Worm (Caenorhabditis elegans): ENCODE measurements around the gene math-26.

DNA sequence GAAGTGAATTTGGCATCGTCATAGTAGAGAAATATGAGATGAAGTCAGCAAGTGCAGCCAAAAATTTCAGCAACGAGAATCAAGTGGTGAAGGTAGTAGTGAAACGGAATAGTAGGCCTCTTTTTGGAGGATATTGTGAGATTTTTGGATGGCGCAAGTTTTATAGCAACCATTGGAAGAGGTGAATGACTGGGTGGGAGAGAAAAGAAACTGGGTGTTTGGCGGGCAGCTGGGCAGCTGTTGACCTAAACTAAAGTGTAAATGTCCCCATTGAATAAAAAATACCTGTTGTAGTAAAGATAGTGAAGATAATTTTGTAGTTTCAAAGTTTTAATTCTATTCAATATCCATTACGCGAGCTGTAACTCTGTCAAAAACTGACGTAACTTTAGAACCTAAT, 44.6 kb downstream of the math-26 start:
- no peak for TF ChIP-seq flt-1 (GFP tag; IDR thresholded peaks at IDR 0.05)
- no peak for TF ChIP-seq ama-1 (optimal IDR thresholded peaks at IDR 0.05)
- no peak for TF ChIP-seq ceh-13 (GFP tag; optimal IDR thresholded peaks at IDR 0.05)
- TF ChIP-seq ets-7 (tag; optimal IDR thresholded peaks at IDR 0.05): no peak
- TF ChIP-seq ceh-36 (tag; optimal IDR thresholded peaks at IDR 0.05): no peak
- no peak for TF ChIP-seq tra-4 (tag; optimal IDR thresholded peaks at IDR 0.05)
- TF ChIP-seq B0310.2 (tag; optimal IDR thresholded peaks at IDR 0.05): no peak
- no peak for TF ChIP-seq pes-1 (GFP tag; IDR thresholded peaks at IDR 0.05)
- no peak for TF ChIP-seq hnd-1 (tag; optimal IDR thresholded peaks at IDR 0.05)
- no peak for TF ChIP-seq hmbx-1 (tag; optimal IDR thresholded peaks at IDR 0.05)
